Worm (Caenorhabditis elegans) whole organism, young adult: ENCODE data around the gene W02A2.5.

Experiments used
- B0035.1 ChIP-seq: sonication (generic microtip); optimal IDR thresholded peaks from 2 replicates; lab custom pipeline; 2016; ENCODE audit warnings: missing genetic modification characterization, mild to moderate bottlenecking, missing compliant biosample characterization, missing genotype, missing genetic modification reagents
- C06A6.2 ChIP-seq: fragments of 200-800 bp; sonication (Bioruptor generic); conservative IDR thresholded peaks from 2 replicates; pipeline ENCODE4 v1.3.6; 2022; ENCODE audit warnings: missing genetic modification characterization, missing compliant biosample characterization
- F49E8.2 ChIP-seq: sonication (generic microtip); optimal IDR thresholded peaks from 3 replicates; lab custom pipeline; 2017; ENCODE audit warnings: missing genetic modification characterization, mild to moderate bottlenecking, missing compliant biosample characterization, antibody characterized with exemption, moderate library complexity; ENCODE audit not compliant: insufficient read depth
- F52B5.7 ChIP-seq: sonication (generic microtip); optimal IDR thresholded peaks from 2 replicates; lab custom pipeline; 2016; ENCODE audit warnings: mild to moderate bottlenecking, missing genetic modification characterization, missing compliant biosample characterization
- Y56A3A.18 ChIP-seq: fragments of 200-800 bp; sonication (Bioruptor generic); IDR thresholded peaks from 2 replicates; pipeline ENCODE4 v1.3.6; 2022; ENCODE audit warnings: missing genetic modification reagents, missing genetic modification characterization, missing compliant biosample characterization
- Y79H2A.3 ChIP-seq: fragments of 200-800 bp; sonication (Bioruptor generic); conservative IDR thresholded peaks from 2 replicates; pipeline ENCODE4 v1.3.6; 2022; ENCODE audit warnings: missing genetic modification reagents, missing genetic modification characterization, missing compliant biosample characterization
- aptf-2 ChIP-seq: fragments of 200-800 bp; sonication (Bioruptor generic); conservative IDR thresholded peaks from 2 replicates; pipeline ENCODE4 v1.3.6; 2022; ENCODE audit warnings: missing genetic modification reagents, missing genetic modification characterization, missing compliant biosample characterization
- athp-1 ChIP-seq: sonication (generic microtip); optimal IDR thresholded peaks from 2 replicates; lab custom pipeline; 2017; ENCODE audit warnings: mild to moderate bottlenecking, missing genetic modification characterization, missing compliant biosample characterization
- ceh-100 ChIP-seq: fragments of 200-800 bp; sonication (Bioruptor generic); IDR thresholded peaks from 2 replicates; pipeline ENCODE4 v1.3.6; 2022; ENCODE audit warnings: missing genetic modification reagents, missing genetic modification characterization, missing compliant biosample characterization
- ceh-27 ChIP-seq: fragments of 200-800 bp; sonication (Bioruptor generic); optimal IDR thresholded peaks from 2 replicates; lab custom pipeline; 2018; ENCODE audit warnings: mild to moderate bottlenecking, missing genetic modification characterization, moderate library complexity, missing compliant biosample characterization
- ceh-40 ChIP-seq: fragments of 200-800 bp; sonication (Bioruptor generic); IDR thresholded peaks from 2 replicates; pipeline ENCODE4 v1.3.6; 2022; ENCODE audit warnings: missing genetic modification characterization, missing compliant biosample characterization
- egl-18 ChIP-seq: fragments of 200-800 bp; sonication (Bioruptor generic); IDR thresholded peaks from 2 replicates; pipeline ENCODE4 v1.3.6; 2022; ENCODE audit warnings: missing genetic modification reagents, missing genetic modification characterization, missing compliant biosample characterization
- egrh-3 ChIP-seq: fragments of 200-800 bp; sonication (Bioruptor generic); IDR thresholded peaks from 2 replicates; pipeline ENCODE4 v1.3.6; 2022; ENCODE audit warnings: missing genetic modification reagents, missing genetic modification characterization, missing compliant biosample characterization
- ets-4 ChIP-seq: fragments of 200-800 bp; sonication (Bioruptor generic); optimal IDR thresholded peaks from 2 replicates; lab custom pipeline; 2018; ENCODE audit warnings: mild to moderate bottlenecking, missing genetic modification characterization, missing compliant biosample characterization
- hrde-1 ChIP-seq: sonication (generic microtip); optimal IDR thresholded peaks from 2 replicates; lab custom pipeline; 2016; ENCODE audit warnings: missing genetic modification characterization, mild to moderate bottlenecking, missing compliant biosample characterization, moderate library complexity, missing genotype, missing genetic modification reagents, borderline replicate concordance
- let-607 ChIP-seq, 2 experiments: fragments of 200-800 bp in 1 of 2; sonication (Bioruptor generic) in 1 of 2; sonication (generic microtip) in 1 of 2; optimal IDR thresholded peaks; 2 replicates each; lab custom pipeline; 2016 to 2018; ENCODE audit warnings: mild to moderate bottlenecking in 2 of 2, missing compliant biosample characterization in 2 of 2, missing genetic modification characterization in 2 of 2, moderate library complexity in 2 of 2, missing genotype in 1 of 2
- lin-35 ChIP-seq, 3 experiments: fragments of 150-350 bp in 2 of 3; sonication (generic microtip) in 1 of 3; optimal IDR thresholded peaks; 2 replicates each; lab custom pipeline; 2014 to 2018; ENCODE audit warnings: missing biosample characterization in 3 of 3, missing genetic modification characterization in 3 of 3, missing genetic modification reagents in 3 of 3
- lsy-27 ChIP-seq: sonication (generic microtip); optimal IDR thresholded peaks from 2 replicates; lab custom pipeline; 2017; ENCODE audit warnings: missing genetic modification characterization, mild to moderate bottlenecking, missing compliant biosample characterization, antibody characterized with exemption, missing genotype, borderline replicate concordance; ENCODE audit not compliant: insufficient read depth
- madf-10 ChIP-seq: sonication (generic microtip); optimal IDR thresholded peaks from 2 replicates; lab custom pipeline; 2016; ENCODE audit warnings: mild to moderate bottlenecking, missing genetic modification characterization, missing compliant biosample characterization
- madf-3 ChIP-seq: fragments of 200-800 bp; sonication (Bioruptor generic); IDR thresholded peaks from 2 replicates; pipeline ENCODE4 v1.3.6; 2022; ENCODE audit warnings: missing genetic modification reagents, missing genetic modification characterization, missing compliant biosample characterization
- madf-6 ChIP-seq: fragments of 200-800 bp; sonication (Bioruptor generic); IDR thresholded peaks from 2 replicates; pipeline ENCODE4 v1.3.6; 2022; ENCODE audit warnings: missing genetic modification reagents, missing genetic modification characterization, missing compliant biosample characterization
- nfya-1 ChIP-seq: sonication (generic microtip); optimal IDR thresholded peaks from 2 replicates; lab custom pipeline; 2017; ENCODE audit warnings: antibody characterized with exemption, missing compliant biosample characterization, missing genetic modification characterization, borderline replicate concordance; ENCODE audit not compliant: insufficient read depth
- nfya-2 ChIP-seq: fragments of 200-800 bp; sonication (Bioruptor generic); IDR thresholded peaks from 2 replicates; pipeline ENCODE4 v1.3.6; 2022; ENCODE audit warnings: missing genetic modification reagents, missing genetic modification characterization, missing compliant biosample characterization
- nhr-80 ChIP-seq: sonication (generic microtip); optimal IDR thresholded peaks from 2 replicates; lab custom pipeline; 2016; ENCODE audit warnings: missing genetic modification characterization, missing compliant biosample characterization
- nhr-90 ChIP-seq: sonication (generic microtip); optimal IDR thresholded peaks from 2 replicates; lab custom pipeline; 2016; ENCODE audit warnings: missing genotype, mild to moderate bottlenecking, missing genetic modification characterization, missing compliant biosample characterization
- pha-4 ChIP-seq: fragments of 150-350 bp; sonication (generic microtip); optimal IDR thresholded peaks from 2 replicates; lab custom pipeline; 2014; ENCODE audit warnings: missing biosample characterization, missing genetic modification reagents, missing genetic modification characterization
- rpc-1 ChIP-seq, 2 experiments: fragments of 150-350 bp in 1 of 2; sonication (generic microtip) in 1 of 2; optimal IDR thresholded peaks; 2 replicates each; lab custom pipeline; 2014 to 2018; ENCODE audit warnings: missing biosample characterization in 1 of 2, missing genetic modification characterization in 1 of 2, missing genetic modification reagents in 1 of 2, missing genotype in 1 of 2
- snpc-1.3 ChIP-seq: sonication (generic microtip); optimal IDR thresholded peaks from 2 replicates; lab custom pipeline; 2017; ENCODE audit warnings: missing genetic modification characterization, mild to moderate bottlenecking, missing compliant biosample characterization, antibody characterized with exemption, moderate library complexity, missing genotype, missing genetic modification reagents; ENCODE audit not compliant: insufficient read depth
- unc-62 ChIP-seq: fragments of 150-350 bp; optimal IDR thresholded peaks from 2 replicates; lab custom pipeline; 2014; ENCODE audit warnings: missing biosample characterization, missing genetic modification reagents, missing genetic modification characterization
- zfh-2 ChIP-seq: fragments of 200-800 bp; sonication (Bioruptor generic); conservative IDR thresholded peaks from 2 replicates; pipeline ENCODE4 v1.3.6; 2022; ENCODE audit warnings: missing genetic modification reagents, missing genetic modification characterization, missing compliant biosample characterization
- zim-3 ChIP-seq: sonication (generic microtip); optimal IDR thresholded peaks from 2 replicates; lab custom pipeline; 2017; ENCODE audit warnings: mild to moderate bottlenecking, missing genetic modification characterization, moderate library complexity, missing compliant biosample characterization
- ztf-22 ChIP-seq: fragments of 200-800 bp; sonication (Bioruptor generic); optimal IDR thresholded peaks from 2 replicates; lab custom pipeline; 2018; ENCODE audit warnings: mild to moderate bottlenecking, missing genetic modification characterization, moderate library complexity, missing compliant biosample characterization
- ztf-3 ChIP-seq: fragments of 200-800 bp; sonication (Bioruptor generic); optimal IDR thresholded peaks from 2 replicates; lab custom pipeline; 2018; ENCODE audit warnings: mild to moderate bottlenecking, missing genetic modification characterization, missing compliant biosample characterization

The W02A2.5 gene

DNA sequence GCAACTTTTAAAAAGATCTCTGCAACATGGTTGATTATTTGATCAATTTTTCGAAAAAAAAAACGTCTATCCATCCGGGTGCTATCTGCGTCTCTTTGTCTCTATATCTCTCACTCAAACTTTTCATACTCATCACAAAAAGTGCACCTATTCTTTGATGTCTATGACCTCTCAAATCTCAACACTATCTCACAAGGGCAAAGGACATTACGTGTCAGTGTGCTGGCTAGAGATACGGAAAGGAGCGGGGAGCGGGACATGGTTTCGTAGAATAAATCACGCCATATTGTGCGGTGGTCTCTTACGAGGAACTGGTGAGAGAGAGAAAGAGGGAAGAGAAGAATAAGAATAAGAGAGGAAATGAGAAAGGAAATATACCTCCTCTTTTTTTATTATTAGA is 20.2 kb upstream of the W02A2.5 start (continued):
- TF ChIP-seq ets-4 (GFP tag; lab: Kevin White, UChicago) (peak; percentile 49), Y79H2A.3 (GFP tag; lab: Robert Waterston, UW) (no peak), snpc-1.3 (no peak), C06A6.2 (GFP tag; lab: Robert Waterston, UW) (peak; percentile 54), nhr-80 (tag; lab: Kevin White, UChicago) (peak; percentile 92), madf-6 (no peak)
- TF ChIP-seq, all 124 proteins: peak for 34

DNA sequence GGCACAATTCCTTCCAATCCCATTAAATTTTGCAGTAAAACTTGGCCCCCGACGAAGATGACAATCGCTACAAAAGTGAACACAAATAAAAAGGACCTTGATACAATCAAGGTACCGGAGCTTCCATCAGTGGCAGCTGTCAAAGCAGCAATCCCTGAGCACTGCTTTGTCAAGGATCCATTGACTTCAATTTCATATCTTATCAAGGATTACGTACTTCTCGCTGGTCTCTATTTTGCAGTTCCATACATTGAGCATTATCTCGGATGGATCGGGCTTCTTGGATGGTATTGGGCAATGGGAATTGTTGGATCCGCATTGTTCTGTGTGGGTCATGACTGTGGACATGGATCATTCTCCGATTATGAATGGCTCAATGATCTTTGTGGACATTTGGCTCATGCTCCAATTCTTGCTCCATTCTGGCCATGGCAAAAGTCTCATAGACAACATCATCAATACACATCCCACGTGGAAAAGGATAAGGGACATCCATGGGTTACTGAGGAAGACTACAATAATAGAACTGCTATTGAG is 18.8 kb upstream of the W02A2.5 start, which contains the start of gene fat-2:
fat-2 (plus strand) TSS at position 51 of the 537 bp plus-strand sequence.
- TF ChIP-seq ztf-3 (GFP tag; lab: Kevin White, UChicago) (no peak), zim-3 (tag; lab: Kevin White, UChicago) (peak; percentile 2)

DNA sequence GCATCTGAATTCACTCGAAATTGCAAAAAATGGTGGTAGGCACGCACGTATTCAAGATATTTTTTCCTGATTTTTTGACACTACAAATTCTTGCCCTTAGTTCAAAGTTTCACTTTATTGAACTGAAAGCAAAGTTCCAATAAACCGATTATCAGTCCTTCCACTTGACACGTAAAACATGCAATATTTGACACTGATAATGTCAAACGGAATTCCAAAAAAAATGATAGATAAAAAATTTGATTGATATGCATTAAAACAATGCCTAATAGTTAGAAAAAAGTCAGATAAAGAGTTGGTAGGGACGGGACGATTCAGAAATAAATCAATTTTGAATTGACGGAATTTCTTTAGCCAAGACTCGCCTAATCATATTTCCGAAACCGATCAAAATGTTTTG is 15.6 kb upstream of the W02A2.5 start:
- TF ChIP-seq nhr-90 (no peak), pha-4 (tag; lab: Kevin White, UChicago) (peak; percentile 51), let-607 (tag; optimal IDR thresholded peaks at IDR 0.05; lab: Kevin White, UChicago) (peak in 1 of 2 experiments; percentile 24), ztf-22 (GFP tag; lab: Kevin White, UChicago) (no peak), unc-62 (peak; percentile 84), madf-6 (no peak), egl-18 (GFP tag; lab: Robert Waterston, UW) (no peak), nhr-80 (tag; lab: Kevin White, UChicago) (peak; percentile 91), lsy-27 (tag; lab: Kevin White, UChicago) (no peak), aptf-2 (GFP tag; lab: Robert Waterston, UW) (no peak)

DNA sequence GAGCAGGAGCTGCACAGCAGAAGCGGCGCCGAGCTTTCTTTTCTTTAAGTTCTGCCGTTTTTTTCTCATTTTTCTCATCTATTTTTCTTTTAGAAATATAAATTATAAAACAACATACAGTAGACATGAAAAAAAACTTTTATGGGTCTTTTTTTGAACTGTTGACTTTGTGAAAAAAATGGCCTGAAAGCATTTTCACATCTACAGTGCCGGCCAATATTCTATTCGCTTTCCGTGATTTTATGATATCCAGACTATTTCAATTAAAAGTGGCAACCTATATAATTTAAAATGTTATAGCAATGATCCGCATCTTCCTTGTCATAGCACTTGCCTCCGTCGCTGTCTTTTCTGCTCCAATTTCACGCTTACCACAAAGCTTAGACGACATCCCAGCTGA is 14.6 kb upstream of the W02A2.5 start, which contains the start of gene far-6:
far-6 (plus strand) TSS at position 301 of the 400 bp plus-strand sequence.
- TF ChIP-seq F52B5.7 (tag; lab: Kevin White, UChicago) (no peak), madf-3 (GFP tag; lab: Robert Waterston, UW) (no peak), athp-1 (no peak), nfya-1 (tag; lab: Kevin White, UChicago) (no peak), rpc-1 (optimal IDR thresholded peaks at IDR 0.05; lab: Kevin White, UChicago) (no peak), rpc-1 (tag; optimal IDR thresholded peaks at IDR 0.05; lab: Kevin White, UChicago) (no peak)

DNA sequence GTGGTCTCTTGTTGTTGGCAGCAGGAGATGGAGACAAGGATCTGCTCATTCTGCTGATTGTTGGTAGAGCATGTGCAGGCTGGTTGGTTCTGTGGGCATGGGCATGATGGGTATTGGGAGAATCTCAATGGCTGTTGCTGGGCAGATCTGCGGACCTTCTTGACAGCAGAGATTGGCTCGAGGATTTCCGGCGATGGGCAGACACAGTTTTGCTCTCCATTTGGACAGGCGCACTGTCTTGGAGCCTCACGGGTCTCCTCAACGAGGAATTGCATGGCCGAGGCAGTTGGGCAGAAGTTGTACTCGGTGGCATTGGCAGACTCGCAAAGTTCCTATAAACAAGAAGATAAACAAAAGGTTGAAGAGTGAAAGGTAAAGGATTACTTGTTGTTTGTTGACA is 12.1 kb upstream of the W02A2.5 start:
- TF ChIP-seq B0035.1 (tag; lab: Kevin White, UChicago) (no peak), ceh-100 (GFP tag; lab: Robert Waterston, UW) (no peak), nfya-2 (GFP tag; lab: Robert Waterston, UW) (no peak), hrde-1 (no peak), ceh-40 (GFP tag; lab: Robert Waterston, UW) (no peak), zfh-2 (0 out of 2 replicates have a peak, but pooled peaks have one; percentile 22), Y56A3A.18 (0 out of 2 replicates have a peak, but pooled peaks have one; percentile 43)
- TF ChIP-seq, all 124 proteins: peak for 2

DNA sequence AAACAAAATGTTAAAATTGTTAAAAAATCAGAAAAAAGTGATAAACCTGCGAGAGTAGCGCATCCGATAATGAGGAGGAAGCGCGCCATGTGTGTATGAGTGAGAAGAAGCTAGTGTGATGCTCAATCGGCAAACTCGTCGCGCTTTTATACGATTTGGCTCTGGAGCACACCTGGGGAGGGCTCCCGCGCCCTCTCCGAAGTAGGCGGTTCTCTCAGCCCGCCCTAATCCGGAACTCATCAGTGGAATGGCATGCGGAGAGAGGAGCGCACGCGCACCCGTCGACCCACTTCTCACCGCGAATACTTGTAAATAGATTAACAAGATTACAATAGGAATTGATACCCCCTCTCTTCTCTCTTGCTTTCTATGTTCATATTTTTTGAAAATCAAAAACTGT is 11.4 kb upstream of the W02A2.5 start, which contains the start of gene pqn-74:
pqn-74 (minus strand) TSS at position 122 of the 400 bp plus-strand sequence.
- TF ChIP-seq lin-35 (GFP tag; optimal IDR thresholded peaks at IDR 0.05; lab: Kevin White, UChicago) (no peak), lsy-27 (tag; lab: Kevin White, UChicago) (no peak), F49E8.2 (tag; lab: Kevin White, UChicago) (no peak), zfh-2 (peak; percentile 69; the same call in 1 of the 2 replicates), egrh-3 (GFP tag; lab: Robert Waterston, UW) (peak; percentile 31; the same call in 1 of the 2 replicates), Y56A3A.18 (no peak), ceh-27 (GFP tag; lab: Kevin White, UChicago) (no peak), F52B5.7 (tag; lab: Kevin White, UChicago) (peak; percentile 8), madf-10 (tag; lab: Kevin White, UChicago) (no peak)
